Worm (Caenorhabditis elegans) whole organism, mixed stage, embryonic: ENCODE measurements around the gene Y17D7C.2.
A peak's percentile ranks its signal among the peaks of the same experiment; 100 is the strongest.

Experiments used
- blmp-1 ChIP-seq: fragments of 150-350 bp; optimal IDR thresholded peaks from 2 replicates; lab custom pipeline; 2014; ENCODE audit warnings: missing biosample characterization, missing genetic modification characterization
- ceh-43 ChIP-seq: fragments of 200-800 bp; sonication (Bioruptor generic); optimal IDR thresholded peaks from 2 replicates; lab custom pipeline; 2018; ENCODE audit warnings: mild to moderate bottlenecking, missing genetic modification characterization, moderate library complexity, missing compliant biosample characterization
- elt-1 ChIP-seq: sonication (generic microtip); optimal IDR thresholded peaks from 2 replicates; lab custom pipeline; 2017; ENCODE audit warnings: missing genetic modification characterization, mild to moderate bottlenecking, missing compliant biosample characterization, antibody characterized with exemption, moderate library complexity, borderline replicate concordance; ENCODE audit not compliant: insufficient read depth
- hlh-1 ChIP-seq: fragments of 150-350 bp; optimal IDR thresholded peaks from 2 replicates; lab custom pipeline; 2014; ENCODE audit warnings: missing biosample characterization, missing genetic modification reagents, missing genetic modification characterization
- nhr-237 ChIP-seq: fragments of 150-350 bp; optimal IDR thresholded peaks from 2 replicates; lab custom pipeline; 2014; ENCODE audit warnings: missing biosample characterization, missing genetic modification characterization
- nhr-76 ChIP-seq: sonication (generic microtip); optimal IDR thresholded peaks from 2 replicates; lab custom pipeline; 2017; ENCODE audit warnings: missing biosample characterization, missing genetic modification characterization
- tbx-8 ChIP-seq: fragments of 200-800 bp; sonication (Bioruptor generic); optimal IDR thresholded peaks from 2 replicates; lab custom pipeline; 2018; ENCODE audit warnings: mild to moderate bottlenecking, missing genetic modification characterization, moderate library complexity, missing compliant biosample characterization
- unc-39 ChIP-seq: fragments of 150-350 bp; optimal IDR thresholded peaks from 2 replicates; lab custom pipeline; 2014; ENCODE audit warnings: missing biosample characterization, missing genetic modification characterization
- unc-62 ChIP-seq: fragments of 150-350 bp; optimal IDR thresholded peaks from 2 replicates; lab custom pipeline; 2014; ENCODE audit warnings: missing biosample characterization, missing genetic modification reagents, missing genetic modification characterization
- ztf-11 ChIP-seq: fragments of 150-350 bp; optimal IDR thresholded peaks from 2 replicates; lab custom pipeline; 2014; ENCODE audit warnings: missing biosample characterization, missing genetic modification characterization

- TF ChIP-seq nhr-76 (tag; lab: Kevin White, UChicago), result no peak
- TF ChIP-seq ceh-43 (GFP tag; lab: Kevin White, UChicago), result no peak
- peak; percentile 78 for TF ChIP-seq tbx-8 (GFP tag; lab: Kevin White, UChicago)
- no peak for TF ChIP-seq blmp-1 (tag; lab: Kevin White, UChicago)
- TF ChIP-seq nhr-237 (tag; lab: Kevin White, UChicago), result no peak
- peak; percentile 4 for TF ChIP-seq hlh-1 (tag; lab: Kevin White, UChicago)
- TF ChIP-seq ztf-11 (tag; lab: Kevin White, UChicago), result no peak
- no peak for TF ChIP-seq elt-1 (tag; lab: Kevin White, UChicago)
- peak; percentile 48 for TF ChIP-seq unc-39 (tag; lab: Kevin White, UChicago)
- TF ChIP-seq unc-62 (GFP tag; lab: Kevin White, UChicago), result no peak
Measured at ce11 chrV:18719956-18720489, at the start of gene Y17D7C.2.
